Worm (Caenorhabditis elegans) whole organism, young adult: ENCODE measurements around the gene Y53G8AR.8.

Source experiments
- B0035.1 ChIP-seq: sonication (generic microtip); optimal IDR thresholded peaks from 2 replicates; lab custom pipeline; 2016; ENCODE audit warnings: missing genetic modification characterization, mild to moderate bottlenecking, missing compliant biosample characterization, missing genotype, missing genetic modification reagents
- B0336.3 ChIP-seq: fragments of 200-800 bp; sonication (Bioruptor generic); IDR thresholded peaks from 2 replicates; pipeline ENCODE4 v1.3.6; 2022; ENCODE audit warnings: missing genetic modification characterization, missing compliant biosample characterization
- D2030.7 ChIP-seq: fragments of 200-800 bp; sonication (Bioruptor generic); IDR thresholded peaks from 2 replicates; pipeline ENCODE4 v1.3.6; 2022; ENCODE audit warnings: missing genetic modification reagents, missing genetic modification characterization, missing compliant biosample characterization
- F23B12.7 ChIP-seq: sonication (generic microtip); optimal IDR thresholded peaks from 2 replicates; lab custom pipeline; 2017; ENCODE audit warnings: missing genetic modification characterization, mild to moderate bottlenecking, missing compliant biosample characterization, antibody characterized with exemption, moderate library complexity; ENCODE audit not compliant: insufficient read depth
- F33H1.4 ChIP-seq: fragments of 200-800 bp; sonication (Bioruptor generic); IDR thresholded peaks from 2 replicates; pipeline ENCODE4 v1.3.6; 2022; ENCODE audit warnings: missing genetic modification reagents, missing genetic modification characterization, missing compliant biosample characterization
- F55B11.4 ChIP-seq: sonication (generic microtip); optimal IDR thresholded peaks from 2 replicates; lab custom pipeline; 2016; ENCODE audit warnings: missing compliant biosample characterization, missing genetic modification characterization, borderline replicate concordance; ENCODE audit not compliant: insufficient read depth
- K12H6.12 ChIP-seq: fragments of 200-800 bp; sonication (Bioruptor generic); optimal IDR thresholded peaks from 2 replicates; lab custom pipeline; 2018; ENCODE audit warnings: mild to moderate bottlenecking, missing genetic modification characterization, missing compliant biosample characterization
- T07F8.4 ChIP-seq: sonication (generic microtip); optimal IDR thresholded peaks from 2 replicates; lab custom pipeline; 2016; ENCODE audit warnings: mild to moderate bottlenecking, missing genetic modification characterization, moderate library complexity, missing compliant biosample characterization
- T26A5.8 ChIP-seq: sonication (generic microtip); optimal IDR thresholded peaks from 2 replicates; lab custom pipeline; 2016; ENCODE audit warnings: missing genetic modification characterization, missing compliant biosample characterization
- Y53G8AR.9 ChIP-seq: fragments of 200-800 bp; sonication (Bioruptor generic); conservative IDR thresholded peaks from 2 replicates; pipeline ENCODE4 v1.3.6; 2022; ENCODE audit warnings: missing genetic modification reagents, missing genetic modification characterization, missing compliant biosample characterization
- Y67H2A.10 ChIP-seq: fragments of 200-800 bp; sonication (Bioruptor generic); conservative IDR thresholded peaks from 2 replicates; pipeline ENCODE4 v1.3.6; 2022; ENCODE audit warnings: missing genetic modification reagents, missing genetic modification characterization, missing compliant biosample characterization
- ama-1 ChIP-seq, 3 experiments: fragments of 150-350 bp in 1 of 3; sonication (generic microtip) in 2 of 3; optimal IDR thresholded peaks; 2 replicates each; lab custom pipeline; 2014 to 2018; ENCODE audit warnings: missing biosample characterization in 2 of 3, missing genetic modification characterization in 2 of 3, missing genetic modification reagents in 2 of 3
- atf-7 ChIP-seq: sonication (generic microtip); optimal IDR thresholded peaks from 2 replicates; lab custom pipeline; 2017; ENCODE audit warnings: mild to moderate bottlenecking, missing genetic modification characterization, missing compliant biosample characterization
- athp-1 ChIP-seq: sonication (generic microtip); optimal IDR thresholded peaks from 2 replicates; lab custom pipeline; 2017; ENCODE audit warnings: mild to moderate bottlenecking, missing genetic modification characterization, missing compliant biosample characterization
- attf-5 ChIP-seq: fragments of 200-800 bp; sonication (Bioruptor generic); optimal IDR thresholded peaks from 2 replicates; lab custom pipeline; 2018; ENCODE audit warnings: mild to moderate bottlenecking, missing genetic modification characterization, missing compliant biosample characterization
- attf-6 ChIP-seq: fragments of 200-800 bp; sonication (Bioruptor generic); IDR thresholded peaks from 2 replicates; pipeline ENCODE4 v1.3.6; 2022; ENCODE audit warnings: missing genetic modification reagents, missing genetic modification characterization, missing compliant biosample characterization
- cebp-2 ChIP-seq: fragments of 200-800 bp; sonication (Bioruptor generic); IDR thresholded peaks from 2 replicates; pipeline ENCODE4 v1.3.6; 2022; ENCODE audit warnings: missing genetic modification characterization, missing compliant biosample characterization
- ceh-100 ChIP-seq: fragments of 200-800 bp; sonication (Bioruptor generic); IDR thresholded peaks from 2 replicates; pipeline ENCODE4 v1.3.6; 2022; ENCODE audit warnings: missing genetic modification reagents, missing genetic modification characterization, missing compliant biosample characterization
- ceh-40 ChIP-seq: fragments of 200-800 bp; sonication (Bioruptor generic); IDR thresholded peaks from 2 replicates; pipeline ENCODE4 v1.3.6; 2022; ENCODE audit warnings: missing genetic modification characterization, missing compliant biosample characterization
- efl-1 ChIP-seq: fragments of 150-350 bp; optimal IDR thresholded peaks from 2 replicates; lab custom pipeline; 2014; ENCODE audit warnings: missing biosample characterization, missing genetic modification reagents, missing genetic modification characterization
- egl-44 ChIP-seq: fragments of 200-800 bp; sonication (Bioruptor generic); IDR thresholded peaks from 2 replicates; pipeline ENCODE4 v1.3.6; 2022; ENCODE audit warnings: missing genetic modification reagents, missing genetic modification characterization, missing compliant biosample characterization
- egrh-3 ChIP-seq: fragments of 200-800 bp; sonication (Bioruptor generic); IDR thresholded peaks from 2 replicates; pipeline ENCODE4 v1.3.6; 2022; ENCODE audit warnings: missing genetic modification reagents, missing genetic modification characterization, missing compliant biosample characterization
- fkh-3 ChIP-seq: sonication (generic microtip); optimal IDR thresholded peaks from 2 replicates; lab custom pipeline; 2016; ENCODE audit warnings: mild to moderate bottlenecking, missing genetic modification characterization, missing compliant biosample characterization
- hlh-26 ChIP-seq: fragments of 200-800 bp; sonication (Bioruptor generic); conservative IDR thresholded peaks from 2 replicates; pipeline ENCODE4 v1.3.6; 2022; ENCODE audit warnings: missing genetic modification reagents, missing genetic modification characterization, missing compliant biosample characterization
- hmg-1.2 ChIP-seq: fragments of 200-800 bp; sonication (Bioruptor generic); IDR thresholded peaks from 2 replicates; pipeline ENCODE4 v1.3.6; 2022; ENCODE audit warnings: missing genetic modification reagents, missing genetic modification characterization, missing compliant biosample characterization
- hrde-1 ChIP-seq: sonication (generic microtip); optimal IDR thresholded peaks from 2 replicates; lab custom pipeline; 2016; ENCODE audit warnings: missing genetic modification characterization, mild to moderate bottlenecking, missing compliant biosample characterization, moderate library complexity, missing genotype, missing genetic modification reagents, borderline replicate concordance
- madf-3 ChIP-seq: fragments of 200-800 bp; sonication (Bioruptor generic); IDR thresholded peaks from 2 replicates; pipeline ENCODE4 v1.3.6; 2022; ENCODE audit warnings: missing genetic modification reagents, missing genetic modification characterization, missing compliant biosample characterization
- madf-6 ChIP-seq: fragments of 200-800 bp; sonication (Bioruptor generic); IDR thresholded peaks from 2 replicates; pipeline ENCODE4 v1.3.6; 2022; ENCODE audit warnings: missing genetic modification reagents, missing genetic modification characterization, missing compliant biosample characterization
- mcd-1 ChIP-seq: fragments of 200-800 bp; sonication (Bioruptor generic); IDR thresholded peaks from 2 replicates; pipeline ENCODE4 v1.3.6; 2022; ENCODE audit warnings: missing genetic modification reagents, missing genetic modification characterization, missing compliant biosample characterization
- mel-28 ChIP-seq: sonication (generic microtip); optimal IDR thresholded peaks from 2 replicates; lab custom pipeline; 2016; ENCODE audit warnings: borderline replicate concordance, mild to moderate bottlenecking, missing genetic modification characterization, missing compliant biosample characterization
- somi-1 ChIP-seq: fragments of 200-800 bp; sonication (Bioruptor generic); optimal IDR thresholded peaks from 2 replicates; lab custom pipeline; 2018; ENCODE audit warnings: mild to moderate bottlenecking, missing genetic modification characterization, missing compliant biosample characterization
- tbx-9 ChIP-seq: sonication (generic microtip); optimal IDR thresholded peaks from 2 replicates; lab custom pipeline; 2016; ENCODE audit warnings: borderline replicate concordance, missing genetic modification characterization, inconsistent platforms, missing compliant biosample characterization
- unc-62 ChIP-seq: fragments of 150-350 bp; optimal IDR thresholded peaks from 2 replicates; lab custom pipeline; 2014; ENCODE audit warnings: missing biosample characterization, missing genetic modification reagents, missing genetic modification characterization
- xnd-1 ChIP-seq: sonication (generic microtip); optimal IDR thresholded peaks from 2 replicates; lab custom pipeline; 2016; ENCODE audit warnings: missing genotype, missing genetic modification reagents, missing genetic modification characterization, missing compliant biosample characterization
- zfh-2 ChIP-seq: fragments of 200-800 bp; sonication (Bioruptor generic); conservative IDR thresholded peaks from 2 replicates; pipeline ENCODE4 v1.3.6; 2022; ENCODE audit warnings: missing genetic modification reagents, missing genetic modification characterization, missing compliant biosample characterization
- ztf-25 ChIP-seq: fragments of 200-800 bp; sonication (Bioruptor generic); IDR thresholded peaks from 2 replicates; pipeline ENCODE4 v1.3.6; 2022; ENCODE audit warnings: missing genetic modification reagents, missing genetic modification characterization, missing compliant biosample characterization

The Y53G8AR.8 gene

ce11 chrIII:3323906-3324305 lies 29.8 kb upstream of the Y53G8AR.8 start (continued):
- TF ChIP-seq F23B12.7 (tag; lab: Kevin White, UChicago) (no peak), F33H1.4 (GFP tag; lab: Robert Waterston, UW) (peak; percentile 57), mcd-1 (GFP tag; lab: Robert Waterston, UW) (peak; percentile 74), atf-7 (peak; percentile 50), B0035.1 (tag; lab: Kevin White, UChicago) (no peak), K12H6.12 (tag; lab: Kevin White, UChicago) (no peak), mel-28 (tag; lab: Kevin White, UChicago) (peak; percentile 19), egl-44 (GFP tag; lab: Robert Waterston, UW) (no peak), ama-1 (optimal IDR thresholded peaks at IDR 0.05; lab: Kevin White, UChicago) (no peak), ama-1 (GFP tag; optimal IDR thresholded peaks at IDR 0.05; lab: Kevin White, UChicago) (peak; percentile 0 to 25), xnd-1 (no peak), hmg-1.2 (GFP tag; lab: Robert Waterston, UW) (peak; percentile 38), D2030.7 (GFP tag; lab: Robert Waterston, UW) (0 out of 2 replicates have a peak, but pooled peaks have one; percentile 16)

- TF ChIP-seq zfh-2 (GFP tag; lab: Robert Waterston, UW) (0 out of 2 replicates have a peak, but pooled peaks have one; percentile 30), T07F8.4 (tag; lab: Kevin White, UChicago) (no peak), attf-5 (GFP tag; lab: Kevin White, UChicago) (peak; percentile 2), madf-3 (GFP tag; lab: Robert Waterston, UW) (peak; percentile 98), efl-1 (GFP tag; lab: Kevin White, UChicago) (peak; percentile 21)
Measured at ce11 chrIII:3322317-3323010, 28.3 kb upstream of the Y53G8AR.8 start, which contains the start of gene phf-15. Gene phf-15, plus strand, starts transcription at chrIII:3322853.

- TF ChIP-seq T07F8.4 (tag; lab: Kevin White, UChicago) (no peak), ceh-40 (no peak), hrde-1 (tag; lab: Kevin White, UChicago) (no peak), somi-1 (GFP tag; lab: Kevin White, UChicago) (no peak), ceh-100 (GFP tag; lab: Robert Waterston, UW) (no peak), Y53G8AR.9 (GFP tag; lab: Robert Waterston, UW) (no peak), athp-1 (no peak), mcd-1 (GFP tag; lab: Robert Waterston, UW) (no peak), T26A5.8 (tag; lab: Kevin White, UChicago) (no peak), madf-6 (GFP tag; lab: Robert Waterston, UW) (no peak), F55B11.4 (tag; lab: Kevin White, UChicago) (no peak), Y67H2A.10 (GFP tag; lab: Robert Waterston, UW) (no peak), fkh-3 (tag; lab: Kevin White, UChicago) (no peak), tbx-9 (tag; lab: Kevin White, UChicago) (no peak), hlh-26 (no peak)
Measured at ce11 chrIII:3321145-3321544, 27.0 kb upstream of the Y53G8AR.8 start, which contains the start of gene Y53G8AR.9. Gene Y53G8AR.9, minus strand, starts transcription at chrIII:3321245.

ce11 chrIII:3317887-3318286 lies 23.8 kb upstream of the Y53G8AR.8 start:
- 0 out of 2 replicates have a peak, but pooled peaks have one; percentile 3 for TF ChIP-seq egrh-3 (GFP tag; lab: Robert Waterston, UW)
- TF ChIP-seq attf-6 (GFP tag; lab: Robert Waterston, UW): no peak
- no peak for TF ChIP-seq unc-62
- 0 out of 2 replicates have a peak, but pooled peaks have one; percentile 9 for TF ChIP-seq B0336.3 (GFP tag; lab: Robert Waterston, UW)
- no peak for TF ChIP-seq ceh-40
- TF ChIP-seq madf-6 (GFP tag; lab: Robert Waterston, UW): peak; percentile 11; the same call in 1 of the 2 replicates
- 0 out of 2 replicates have a peak, but pooled peaks have one; percentile 2 for TF ChIP-seq hmg-1.2 (GFP tag; lab: Robert Waterston, UW)
- no peak for TF ChIP-seq cebp-2 (GFP tag; lab: Robert Waterston, UW)
- TF ChIP-seq ztf-25 (GFP tag; lab: Robert Waterston, UW): peak; percentile 60; the same call in 1 of the 2 replicates
